Worm (Caenorhabditis elegans): ENCODE data around the gene idpp-14.

- TF ChIP-seq cog-1 (tag; optimal IDR thresholded peaks at IDR 0.05): no peak
- TF ChIP-seq tab-1 (GFP tag; IDR thresholded peaks at IDR 0.05): no peak
- no peak for TF ChIP-seq med-1 (GFP tag; optimal IDR thresholded peaks at IDR 0.05; ENCODE audit: insufficient read depth)
- no peak for TF ChIP-seq ztf-29 (GFP tag; IDR thresholded peaks at IDR 0.05)
- TF ChIP-seq flt-1 (GFP tag; IDR thresholded peaks at IDR 0.05): no peak
- TF ChIP-seq klf-2 (GFP tag; conservative IDR thresholded peaks at IDR 0.05): no peak
- no peak for TF ChIP-seq ztf-23 (GFP tag; IDR thresholded peaks at IDR 0.05)
- no peak for TF ChIP-seq ref-1 (GFP tag; conservative IDR thresholded peaks at IDR 0.05)
Measured at ce11 chrX:16078695-16079094, 3.5 kb upstream of the idpp-14 start.

Measured in whole organism, midembryonic.